Worm (Caenorhabditis elegans) whole organism, L4 larva: Measurements from ENCODE around the gene C04C3.7.

Experiments used
- F26F4.8 ChIP-seq: fragments of 200-800 bp; sonication (Bioruptor generic); conservative IDR thresholded peaks from 2 replicates; pipeline ENCODE4 v1.3.6; 2022; ENCODE audit warnings: missing genetic modification characterization, missing compliant biosample characterization
- F49E8.2 ChIP-seq: sonication (generic microtip); optimal IDR thresholded peaks from 2 replicates; lab custom pipeline; 2016; ENCODE audit warnings: missing compliant biosample characterization, mild to moderate bottlenecking, missing genetic modification characterization, borderline replicate concordance
- aly-2 ChIP-seq: sonication (generic microtip); optimal IDR thresholded peaks from 2 replicates; lab custom pipeline; 2018; ENCODE audit warnings: missing biosample characterization, missing genetic modification characterization
- ama-1 ChIP-seq: fragments of 150-350 bp; optimal IDR thresholded peaks from 2 replicates; lab custom pipeline; 2014; ENCODE audit warnings: inconsistent platforms, mixed read lengths
- arid-1 ChIP-seq: fragments of 200-800 bp; sonication (Bioruptor generic); conservative IDR thresholded peaks from 2 replicates; pipeline ENCODE4 v1.3.6; 2022; ENCODE audit warnings: missing genetic modification reagents, missing genetic modification characterization, missing compliant biosample characterization
- ceh-62 ChIP-seq: sonication (generic microtip); optimal IDR thresholded peaks from 2 replicates; lab custom pipeline; 2017; ENCODE audit warnings: missing biosample characterization, missing genetic modification characterization
- ces-1 ChIP-seq: fragments of 150-350 bp; sonication (generic microtip); optimal IDR thresholded peaks from 4 replicates; lab custom pipeline; 2014; ENCODE audit warnings: missing biosample characterization, missing genetic modification reagents, missing genetic modification characterization
- daf-19 ChIP-seq: fragments of 200-800 bp; sonication (Bioruptor generic); conservative IDR thresholded peaks from 2 replicates; pipeline ENCODE4 v1.3.6; 2022; ENCODE audit warnings: missing genetic modification characterization, missing compliant biosample characterization
- dmd-8 ChIP-seq: fragments of 200-800 bp; sonication (Bioruptor generic); IDR thresholded peaks from 2 replicates; pipeline ENCODE4 v1.3.6; 2022; ENCODE audit warnings: missing genetic modification characterization, missing compliant biosample characterization
- dmd-9 ChIP-seq: fragments of 200-800 bp; sonication (Bioruptor generic); IDR thresholded peaks from 2 replicates; pipeline ENCODE4 v1.3.6; 2022; ENCODE audit warnings: missing genetic modification reagents, missing genetic modification characterization, missing compliant biosample characterization
- egl-43 ChIP-seq: fragments of 200-800 bp; sonication (Bioruptor generic); IDR thresholded peaks from 2 replicates; pipeline ENCODE4 v1.3.6; 2022; ENCODE audit warnings: missing genetic modification reagents, missing genetic modification characterization, missing compliant biosample characterization
- hlh-11 ChIP-seq: fragments of 200-800 bp; sonication (Bioruptor generic); optimal IDR thresholded peaks from 2 replicates; lab custom pipeline; 2018; ENCODE audit warnings: mild to moderate bottlenecking, missing genetic modification characterization, missing compliant biosample characterization
- hlh-30 ChIP-seq: sonication (generic microtip); optimal IDR thresholded peaks from 2 replicates; lab custom pipeline; 2017; ENCODE audit warnings: antibody characterized with exemption, mild to moderate bottlenecking, missing genetic modification characterization, missing compliant biosample characterization; ENCODE audit not compliant: insufficient read depth
- jun-1 ChIP-seq: fragments of 150-350 bp; optimal IDR thresholded peaks from 2 replicates; lab custom pipeline; 2014; ENCODE audit warnings: missing biosample characterization, missing genetic modification reagents, missing genetic modification characterization
- lim-7 ChIP-seq: fragments of 200-800 bp; sonication (Bioruptor generic); IDR thresholded peaks from 2 replicates; pipeline ENCODE4 v1.3.6; 2022; ENCODE audit warnings: missing genetic modification characterization, missing compliant biosample characterization
- lin-1 ChIP-seq: fragments of 200-800 bp; sonication (Bioruptor generic); IDR thresholded peaks from 2 replicates; pipeline ENCODE4 v1.3.6; 2022; ENCODE audit warnings: missing genetic modification reagents, missing genetic modification characterization, missing compliant biosample characterization
- lin-13 ChIP-seq: fragments of 150-350 bp; optimal IDR thresholded peaks from 2 replicates; lab custom pipeline; 2014; ENCODE audit warnings: missing biosample characterization, missing genetic modification reagents, missing genetic modification characterization
- lin-29 ChIP-seq: fragments of 200-800 bp; sonication (Bioruptor generic); IDR thresholded peaks from 2 replicates; pipeline ENCODE4 v1.3.6; 2022; ENCODE audit warnings: missing genetic modification reagents, missing genetic modification characterization, missing compliant biosample characterization
- lin-38 ChIP-seq: fragments of 200-800 bp; sonication (Bioruptor generic); IDR thresholded peaks from 2 replicates; pipeline ENCODE4 v1.3.6; 2022; ENCODE audit warnings: missing genetic modification reagents, missing genetic modification characterization, missing compliant biosample characterization
- lin-39 ChIP-seq: fragments of 150-350 bp; optimal IDR thresholded peaks from 2 replicates; lab custom pipeline; 2014; ENCODE audit warnings: missing biosample characterization, missing genetic modification reagents, missing genetic modification characterization
- lir-3 ChIP-seq: sonication (generic microtip); optimal IDR thresholded peaks from 2 replicates; lab custom pipeline; 2016; ENCODE audit warnings: mild to moderate bottlenecking, missing genetic modification characterization, missing compliant biosample characterization
- lsy-2 ChIP-seq, 2 experiments: fragments of 150-350 bp in 1 of 2; sonication (generic microtip) in 1 of 2; optimal IDR thresholded peaks; 2 replicates each; lab custom pipeline; 2014 to 2017; ENCODE audit warnings: missing biosample characterization in 2 of 2, missing genetic modification characterization in 2 of 2
- madf-9 ChIP-seq: fragments of 200-800 bp; sonication (Bioruptor generic); conservative IDR thresholded peaks from 2 replicates; pipeline ENCODE4 v1.3.6; 2022; ENCODE audit warnings: missing genetic modification reagents, missing genetic modification characterization, missing compliant biosample characterization
- mdt-29 ChIP-seq: fragments of 200-800 bp; sonication (Bioruptor generic); IDR thresholded peaks from 2 replicates; pipeline ENCODE4 v1.3.6; 2022; ENCODE audit warnings: missing genetic modification reagents, missing genetic modification characterization, missing compliant biosample characterization
- mep-1 ChIP-seq: fragments of 150-350 bp; sonication (generic microtip); optimal IDR thresholded peaks from 3 replicates; lab custom pipeline; 2014; ENCODE audit warnings: missing biosample characterization, missing genetic modification characterization
- mes-2 ChIP-seq: sonication (generic microtip); optimal IDR thresholded peaks from 2 replicates; lab custom pipeline; 2016; ENCODE audit warnings: missing genotype, mild to moderate bottlenecking, missing genetic modification characterization, missing compliant biosample characterization; ENCODE audit not compliant: poor library complexity, severe bottlenecking
- mxl-2 ChIP-seq: fragments of 200-800 bp; sonication (Bioruptor generic); conservative IDR thresholded peaks from 2 replicates; pipeline ENCODE4 v1.3.6; 2022; ENCODE audit warnings: missing genetic modification reagents, missing genetic modification characterization, missing compliant biosample characterization
- mxl-3 ChIP-seq: fragments of 200-800 bp; sonication (Bioruptor generic); optimal IDR thresholded peaks from 2 replicates; lab custom pipeline; 2018; ENCODE audit warnings: mild to moderate bottlenecking, missing genetic modification characterization, missing compliant biosample characterization
- nhr-10 ChIP-seq: fragments of 150-350 bp; optimal IDR thresholded peaks from 2 replicates; lab custom pipeline; 2014; ENCODE audit warnings: missing biosample characterization, missing genetic modification characterization
- nhr-111 ChIP-seq: fragments of 200-800 bp; sonication (Bioruptor generic); optimal IDR thresholded peaks from 2 replicates; lab custom pipeline; 2018; ENCODE audit warnings: mild to moderate bottlenecking, missing genetic modification characterization, missing compliant biosample characterization
- nhr-48 ChIP-seq: sonication (generic microtip); optimal IDR thresholded peaks from 2 replicates; lab custom pipeline; 2016; ENCODE audit warnings: mild to moderate bottlenecking, missing genetic modification characterization, missing compliant biosample characterization
- nhr-6 ChIP-seq: fragments of 150-350 bp; optimal IDR thresholded peaks from 2 replicates; lab custom pipeline; 2014; ENCODE audit warnings: missing biosample characterization, missing genetic modification characterization
- nhr-77 ChIP-seq: fragments of 150-350 bp; optimal IDR thresholded peaks from 2 replicates; lab custom pipeline; 2014; ENCODE audit warnings: missing biosample characterization, missing genetic modification characterization
- rbr-2 ChIP-seq: sonication (generic microtip); optimal IDR thresholded peaks from 2 replicates; lab custom pipeline; 2016; ENCODE audit warnings: missing genotype, missing genetic modification characterization, missing compliant biosample characterization
- saeg-2 ChIP-seq: fragments of 200-800 bp; sonication (Bioruptor generic); IDR thresholded peaks from 2 replicates; pipeline ENCODE4 v1.3.6; 2022; ENCODE audit warnings: missing genetic modification reagents, missing genetic modification characterization, missing compliant biosample characterization
- sdz-12 ChIP-seq: fragments of 200-800 bp; sonication (Bioruptor generic); optimal IDR thresholded peaks from 2 replicates; lab custom pipeline; 2018; ENCODE audit warnings: mild to moderate bottlenecking, missing genetic modification characterization, missing compliant biosample characterization
- snpc-1.2 ChIP-seq: fragments of 200-800 bp; sonication (Bioruptor generic); IDR thresholded peaks from 2 replicates; pipeline ENCODE4 v1.3.6; 2022; ENCODE audit warnings: missing genetic modification reagents, missing genetic modification characterization, missing compliant biosample characterization
- snpc-4 ChIP-seq: fragments of 150-350 bp; optimal IDR thresholded peaks from 2 replicates; lab custom pipeline; 2014; ENCODE audit warnings: missing biosample characterization, missing genetic modification characterization
- unc-62 ChIP-seq, 3 experiments: fragments of 150-350 bp in 1 of 3; sonication (generic microtip); optimal IDR thresholded peaks in 2 of 3; peaks in 1 of 3; 1 replicate in 1 of 3; 2 replicates in 2 of 3; lab custom pipeline; 2014 to 2017; ENCODE audit warnings: missing biosample characterization in 3 of 3, missing genetic modification characterization in 3 of 3, missing genetic modification reagents in 3 of 3, missing genotype in 1 of 3
- vab-7 ChIP-seq: fragments of 200-800 bp; sonication (Bioruptor generic); IDR thresholded peaks from 2 replicates; pipeline ENCODE4 v1.3.6; 2022; ENCODE audit warnings: missing genetic modification reagents, missing genetic modification characterization, missing compliant biosample characterization
- zfp-2 ChIP-seq: sonication (generic microtip); optimal IDR thresholded peaks from 2 replicates; lab custom pipeline; 2016; ENCODE audit warnings: mild to moderate bottlenecking, missing genetic modification characterization, missing compliant biosample characterization
- zip-11 ChIP-seq: fragments of 200-800 bp; sonication (Bioruptor generic); IDR thresholded peaks from 2 replicates; pipeline ENCODE4 v1.3.6; 2022; ENCODE audit warnings: missing genetic modification characterization, missing compliant biosample characterization
- zip-2 ChIP-seq: fragments of 150-350 bp; optimal IDR thresholded peaks from 2 replicates; lab custom pipeline; 2014; ENCODE audit warnings: missing biosample characterization, missing genetic modification characterization

The C04C3.7 gene

ce11 chrIV:3399015-3399722 is 34.1 kb downstream of the C04C3.7 start, which contains the start of the genes dyf-3 and pdhb-1 (continued):
- no peak for TF ChIP-seq lin-29 (GFP tag; lab: Robert Waterston, UW)
- TF ChIP-seq aly-2, result no peak
- no peak for TF ChIP-seq lim-7 (GFP tag; lab: Robert Waterston, UW)
- peak; percentile 4 for TF ChIP-seq hlh-11 (tag; lab: Kevin White, UChicago)
- TF ChIP-seq nhr-10 (tag; lab: Kevin White, UChicago), result no peak
- peak; percentile 8 for TF ChIP-seq hlh-30
- TF ChIP-seq dmd-9 (GFP tag; lab: Robert Waterston, UW), result no peak
- peak in 1 of 2 experiments; percentile 86 for TF ChIP-seq unc-62 (GFP tag; optimal IDR thresholded peaks at IDR 0.05 in 1 of 2; lab: Kevin White, UChicago)
- no peak for TF ChIP-seq unc-62 (tag; optimal IDR thresholded peaks at IDR 0.05; lab: Kevin White, UChicago)
- TF ChIP-seq saeg-2 (GFP tag; lab: Robert Waterston, UW), result no peak
- no peak for TF ChIP-seq mxl-3 (GFP tag; lab: Kevin White, UChicago)
- TF ChIP-seq arid-1 (GFP tag; lab: Robert Waterston, UW), result no peak
- no peak for TF ChIP-seq F49E8.2 (tag; lab: Kevin White, UChicago)
- no peak for TF ChIP-seq daf-19
- no peak for TF ChIP-seq sdz-12
- no peak for TF ChIP-seq rbr-2 (tag; lab: Kevin White, UChicago)
- no peak for TF ChIP-seq nhr-111 (GFP tag; lab: Kevin White, UChicago)
- peak; percentile 0 to 94 for TF ChIP-seq lsy-2 (tag; optimal IDR thresholded peaks at IDR 0.05; lab: Kevin White, UChicago)
- no peak for TF ChIP-seq dmd-8 (GFP tag; lab: Robert Waterston, UW)
- TF ChIP-seq ces-1, result no peak
- no peak for TF ChIP-seq mep-1 (tag; lab: Kevin White, UChicago)
- no peak for TF ChIP-seq ama-1 (lab: Kevin White, UChicago)
- TF ChIP-seq madf-9 (GFP tag; lab: Robert Waterston, UW), result no peak
- no peak for TF ChIP-seq zip-11 (GFP tag; lab: Robert Waterston, UW)
- no peak for TF ChIP-seq F26F4.8 (GFP tag; lab: Robert Waterston, UW)
- no peak; the same call in 1 of the 2 replicates for TF ChIP-seq lin-38
- TF ChIP-seq zip-2 (tag; lab: Kevin White, UChicago), result no peak
- TF ChIP-seq mxl-2 (GFP tag; lab: Robert Waterston, UW), result no peak
- no peak for TF ChIP-seq lir-3 (tag; lab: Kevin White, UChicago)
- no peak for TF ChIP-seq lin-1 (GFP tag; lab: Robert Waterston, UW)
- no peak for TF ChIP-seq mdt-29 (GFP tag; lab: Robert Waterston, UW)
- no peak for TF ChIP-seq snpc-1.2 (GFP tag; lab: Robert Waterston, UW)
- no peak for TF ChIP-seq lin-39 (tag; lab: Kevin White, UChicago)
- no peak for TF ChIP-seq vab-7 (GFP tag; lab: Robert Waterston, UW)
- TF ChIP-seq snpc-4 (tag; lab: Kevin White, UChicago), result no peak
- TF ChIP-seq jun-1 (tag; lab: Kevin White, UChicago), result no peak
- no peak for TF ChIP-seq zfp-2 (tag; lab: Kevin White, UChicago)
- no peak for TF ChIP-seq egl-43 (GFP tag; lab: Robert Waterston, UW)
- TF ChIP-seq mes-2 (tag; lab: Kevin White, UChicago), result peak; percentile 73
- TF ChIP-seq nhr-77 (tag; lab: Kevin White, UChicago), result no peak
- peak; percentile 11 for TF ChIP-seq lin-13 (GFP tag; lab: Kevin White, UChicago)
- TF ChIP-seq ceh-62, result no peak
- TF ChIP-seq nhr-48 (tag; lab: Kevin White, UChicago), result no peak
- TF ChIP-seq nhr-6, result no peak
